Fruit fly (Drosophila melanogaster) whole organism, prepupa: Measurements from ENCODE around the gene p24-1.
A peak's percentile ranks its signal among the peaks of the same experiment; 100 is the strongest.

Source experiments
- CG10631 ChIP-seq: fragments of 200-800 bp; sonication (Bioruptor generic); optimal IDR thresholded peaks from 2 replicates; lab custom pipeline; 2016; ENCODE audit warnings: missing biosample characterization, missing genetic modification characterization
- CG10669 ChIP-seq: fragments of 200-800 bp; sonication (Bioruptor generic); optimal IDR thresholded peaks from 3 replicates; lab custom pipeline; 2018; ENCODE audit warnings: missing biosample characterization, mild to moderate bottlenecking, missing genetic modification characterization, moderate library complexity
- CG11294 ChIP-seq: fragments of 200-800 bp; sonication (Bioruptor generic); IDR thresholded peaks from 2 replicates; pipeline ENCODE4 v1.3.6; 2022; ENCODE audit warnings: missing biosample characterization, missing genetic modification characterization
- CG11762 ChIP-seq: fragments of 200-800 bp; sonication (Bioruptor generic); optimal IDR thresholded peaks from 3 replicates; lab custom pipeline; 2016; ENCODE audit warnings: missing biosample characterization, missing genetic modification characterization; ENCODE audit not compliant: insufficient read depth
- CG11902 ChIP-seq: fragments of 200-800 bp; sonication (Bioruptor generic); optimal IDR thresholded peaks from 3 replicates; lab custom pipeline; 2016; ENCODE audit warnings: missing biosample characterization, missing genetic modification characterization
- CG15336 ChIP-seq: fragments of 200-800 bp; sonication (Bioruptor generic); IDR thresholded peaks from 2 replicates; pipeline ENCODE4 v1.3.6; 2022; ENCODE audit warnings: missing biosample characterization, missing genetic modification characterization
- CG1621 ChIP-seq: fragments of 200-800 bp; sonication (Bioruptor generic); optimal IDR thresholded peaks from 3 replicates; lab custom pipeline; 2018; ENCODE audit warnings: missing biosample characterization, mild to moderate bottlenecking, missing genetic modification characterization
- CG31627 ChIP-seq: fragments of 200-800 bp; sonication (Bioruptor generic); optimal IDR thresholded peaks from 3 replicates; lab custom pipeline; 2016; ENCODE audit warnings: missing biosample characterization, missing genetic modification characterization
- CG32006 ChIP-seq: fragments of 200-800 bp; sonication (Bioruptor generic); optimal IDR thresholded peaks from 3 replicates; lab custom pipeline; 2017; ENCODE audit warnings: missing biosample characterization, mild to moderate bottlenecking, missing genetic modification characterization
- CG3919 ChIP-seq: fragments of 200-800 bp; sonication (Bioruptor generic); optimal IDR thresholded peaks from 3 replicates; lab custom pipeline; 2016; ENCODE audit warnings: missing biosample characterization, missing genetic modification characterization
- CG4318 ChIP-seq: fragments of 200-800 bp; sonication (Bioruptor generic); optimal IDR thresholded peaks from 3 replicates; lab custom pipeline; 2017; ENCODE audit warnings: missing biosample characterization, mild to moderate bottlenecking, missing genetic modification characterization
- CG6163 ChIP-seq: fragments of 200-800 bp; sonication (Bioruptor generic); IDR thresholded peaks from 3 replicates; pipeline ENCODE4 v1.3.6; 2022; ENCODE audit warnings: missing biosample characterization, missing genetic modification characterization
- CG6276 ChIP-seq: fragments of 200-800 bp; sonication (Bioruptor generic); optimal IDR thresholded peaks from 2 replicates; lab custom pipeline; 2017; ENCODE audit warnings: missing biosample characterization, mild to moderate bottlenecking, missing genetic modification characterization
- CG6808 ChIP-seq: fragments of 200-800 bp; sonication (Bioruptor generic); optimal IDR thresholded peaks from 3 replicates; lab custom pipeline; 2017; ENCODE audit warnings: missing biosample characterization, missing genetic modification characterization, mild to moderate bottlenecking, moderate library complexity, missing genetic modification reagents
- CG7368 ChIP-seq: fragments of 200-800 bp; sonication (Bioruptor generic); optimal IDR thresholded peaks from 3 replicates; lab custom pipeline; 2016; ENCODE audit warnings: missing biosample characterization, missing genetic modification characterization
- CG8119 ChIP-seq: fragments of 200-800 bp; sonication (Bioruptor generic); IDR thresholded peaks from 3 replicates; pipeline ENCODE4 v1.3.6; 2022; ENCODE audit warnings: missing biosample characterization, missing genetic modification characterization
- CG8632 ChIP-seq: fragments of 200-800 bp; sonication (Bioruptor generic); optimal IDR thresholded peaks from 3 replicates; lab custom pipeline; 2016; ENCODE audit warnings: missing biosample characterization, missing genetic modification characterization
- Eip75B ChIP-seq: fragments of 200-800 bp; sonication (Bioruptor generic); optimal IDR thresholded peaks from 3 replicates; lab custom pipeline; 2016; ENCODE audit warnings: missing biosample characterization, missing genetic modification characterization
- Eip78C ChIP-seq: fragments of 200-800 bp; sonication (Bioruptor generic); peaks from one replicate; lab custom pipeline; 2016; ENCODE audit warnings: missing biosample characterization, missing genetic modification characterization
- Ets96B ChIP-seq: fragments of 200-800 bp; optimal IDR thresholded peaks from 2 replicates; lab custom pipeline; 2019; ENCODE audit warnings: missing biosample characterization, mild to moderate bottlenecking, missing genetic modification characterization, moderate library complexity
- Hr38 ChIP-seq: sonication (Bioruptor generic); optimal IDR thresholded peaks from 2 replicates; lab custom pipeline; 2016; ENCODE audit warnings: missing biosample characterization, missing genetic modification characterization
- Hr39 ChIP-seq: fragments of 200-800 bp; sonication (Bioruptor generic); optimal IDR thresholded peaks from 2 replicates; lab custom pipeline; 2016; ENCODE audit warnings: missing biosample characterization, missing genetic modification characterization
- Lpt ChIP-seq: fragments of 200-800 bp; sonication (Bioruptor generic); optimal IDR thresholded peaks from 3 replicates; lab custom pipeline; 2016; ENCODE audit warnings: missing biosample characterization, missing genetic modification characterization
- Sox14 ChIP-seq: fragments of 200-800 bp; sonication (Bioruptor generic); optimal IDR thresholded peaks from 3 replicates; lab custom pipeline; 2016; ENCODE audit warnings: missing biosample characterization, missing genetic modification characterization
- Sox15 ChIP-seq: fragments of 200-800 bp; sonication (Bioruptor generic); optimal IDR thresholded peaks from 3 replicates; lab custom pipeline; 2016; ENCODE audit warnings: missing biosample characterization, missing genetic modification characterization
- acj6 ChIP-seq: fragments of 200-800 bp; sonication (Bioruptor generic); optimal IDR thresholded peaks from 3 replicates; lab custom pipeline; 2016; ENCODE audit warnings: missing biosample characterization, missing genetic modification characterization
- dac ChIP-seq: fragments of 200-800 bp; sonication (Bioruptor generic); optimal IDR thresholded peaks from 2 replicates; lab custom pipeline; 2017; ENCODE audit warnings: missing biosample characterization, mild to moderate bottlenecking, missing genetic modification characterization
- dsx ChIP-seq: fragments of 200-800 bp; optimal IDR thresholded peaks from 3 replicates; lab custom pipeline; 2019; ENCODE audit warnings: missing biosample characterization, mild to moderate bottlenecking, missing genetic modification characterization, moderate library complexity; ENCODE audit not compliant: poor library complexity, severe bottlenecking
- eg ChIP-seq: fragments of 200-800 bp; sonication (Bioruptor generic); IDR thresholded peaks from 3 replicates; pipeline ENCODE4 v1.3.6; 2022; ENCODE audit warnings: missing biosample characterization, missing genetic modification characterization
- esn ChIP-seq: fragments of 200-800 bp; sonication (Bioruptor generic); optimal IDR thresholded peaks from 2 replicates; lab custom pipeline; 2016; ENCODE audit warnings: missing biosample characterization, mild to moderate bottlenecking, missing genetic modification characterization, moderate library complexity
- fd85E ChIP-seq: fragments of 200-800 bp; sonication (Bioruptor generic); optimal IDR thresholded peaks from 3 replicates; lab custom pipeline; 2016; ENCODE audit warnings: missing biosample characterization, missing genetic modification characterization
- lz ChIP-seq: fragments of 200-800 bp; sonication (Bioruptor generic); optimal IDR thresholded peaks from 3 replicates; lab custom pipeline; 2016; ENCODE audit warnings: missing biosample characterization, missing genetic modification characterization
- pdm3 ChIP-seq: fragments of 200-800 bp; sonication (Bioruptor generic); optimal IDR thresholded peaks from 3 replicates; lab custom pipeline; 2016; ENCODE audit warnings: missing biosample characterization, missing genetic modification characterization
- spab ChIP-seq: fragments of 200-800 bp; sonication (Bioruptor generic); optimal IDR thresholded peaks from 2 replicates; lab custom pipeline; 2017; ENCODE audit warnings: missing biosample characterization, mild to moderate bottlenecking, missing genetic modification characterization, missing genetic modification reagents
- svp ChIP-seq: fragments of 200-800 bp; sonication (Bioruptor generic); peaks from one replicate; lab custom pipeline; 2016; ENCODE audit warnings: missing biosample characterization, missing genetic modification characterization
- vri ChIP-seq: fragments of 200-800 bp; sonication (Bioruptor generic); optimal IDR thresholded peaks from 3 replicates; lab custom pipeline; 2016; ENCODE audit warnings: missing biosample characterization, mild to moderate bottlenecking, missing genetic modification characterization

Gene p24-1

DNA sequence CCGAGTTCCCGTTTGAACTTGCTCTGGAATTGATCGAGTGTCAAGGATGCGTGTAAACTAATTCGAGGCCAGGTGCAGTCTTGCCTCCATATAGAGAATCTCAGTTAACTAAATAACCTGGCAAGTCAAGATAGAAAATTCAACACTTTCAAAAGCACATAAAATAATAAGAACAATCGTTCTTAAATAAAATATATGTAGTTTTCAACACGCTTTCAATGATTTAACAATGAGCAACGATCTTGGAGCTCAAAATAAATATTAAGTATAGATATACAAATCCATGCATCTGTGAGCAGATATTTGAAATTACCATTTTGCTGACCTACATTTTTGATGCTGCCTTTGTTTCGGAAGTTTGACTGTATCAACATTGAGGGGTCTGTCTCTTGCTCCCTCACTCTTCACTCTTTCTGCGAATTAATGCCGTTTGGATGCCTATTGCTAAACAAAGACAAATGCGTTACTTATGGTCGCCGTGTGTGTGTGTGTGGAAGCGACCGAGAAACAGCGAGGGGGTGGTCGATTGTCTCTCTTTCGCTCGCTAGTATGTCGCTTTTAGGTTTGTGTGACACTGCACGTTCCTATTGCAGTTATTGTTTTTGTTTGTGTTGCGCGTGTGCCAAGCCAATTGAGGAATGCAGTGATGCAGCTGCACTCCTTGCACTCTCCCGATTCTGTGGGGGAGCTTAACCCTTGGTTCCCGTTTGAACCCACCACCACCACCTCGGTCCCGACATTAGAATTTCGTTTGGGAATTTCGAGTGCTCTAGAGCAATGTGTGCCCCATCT, 31.9 kb downstream of the p24-1 start (continued):
- TF ChIP-seq svp (GFP tag; lab: Kevin White, UChicago) (peak; percentile 79), spab (no peak), pdm3 (GFP tag; lab: Kevin White, UChicago) (peak; percentile 78), CG31627 (GFP tag; lab: Kevin White, UChicago) (peak; percentile 49), Hr38 (no peak), dac (GFP tag; lab: Kevin White, UChicago) (peak; percentile 85), CG1621 (no peak), CG4318 (GFP tag; lab: Kevin White, UChicago) (peak; percentile 82), Eip75B (peak; percentile 50), eg (GFP tag; lab: Robert Waterston, UW) (peak; percentile 84)
- TF ChIP-seq, all 60 proteins: peak for 45

DNA sequence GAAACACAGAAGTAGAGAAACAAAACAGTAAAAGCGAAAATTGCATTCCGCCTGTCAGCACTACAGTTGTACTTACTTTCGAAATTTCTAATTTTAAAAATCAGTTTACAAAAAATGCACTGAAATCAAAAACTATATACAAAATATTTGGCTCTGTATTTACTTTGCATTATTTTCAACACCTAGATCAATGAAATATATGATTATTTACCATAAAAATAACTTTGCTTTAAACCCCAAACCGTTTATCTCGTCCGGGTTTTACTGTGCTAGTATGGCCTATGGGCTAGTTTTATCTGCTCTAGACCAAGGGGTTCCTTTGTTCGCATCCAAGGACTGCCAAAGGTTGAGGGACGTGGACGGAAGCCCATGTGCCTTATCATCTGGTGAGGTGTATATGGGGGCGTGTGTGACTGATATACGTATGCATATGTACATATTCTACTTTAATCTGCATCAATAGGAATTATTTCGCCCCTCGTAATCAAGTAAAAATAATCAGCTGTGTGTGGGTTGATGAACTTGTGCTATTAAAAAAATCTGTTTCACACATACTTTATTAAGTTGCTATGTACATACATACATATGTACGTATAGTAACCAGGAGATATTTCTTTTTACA, 33.0 kb downstream of the p24-1 start:
- peak; percentile 68 for TF ChIP-seq Eip78C
- no peak for TF ChIP-seq Hr39 (GFP tag; lab: Kevin White, UChicago)
- no peak for TF ChIP-seq CG6808 (GFP tag; lab: Kevin White, UChicago)
- TF ChIP-seq CG10669 (GFP tag; lab: Kevin White, UChicago): no peak
- TF ChIP-seq CG6163 (GFP tag; lab: Robert Waterston, UW): peak; percentile 38; the same call in 1 of the 3 replicates
- no peak for TF ChIP-seq CG31627 (GFP tag; lab: Kevin White, UChicago)
- no peak; the same call in 1 of the 2 replicates for TF ChIP-seq CG15336
- TF ChIP-seq CG8119 (GFP tag; lab: Robert Waterston, UW): peak; percentile 41; the same call in 1 of the 3 replicates
- no peak for TF ChIP-seq lz (GFP tag; lab: Kevin White, UChicago)
- no peak for TF ChIP-seq CG6276
- peak; percentile 1 for TF ChIP-seq CG3919 (GFP tag; lab: Kevin White, UChicago)
- peak; percentile 42; the same call in 1 of the 3 replicates for TF ChIP-seq eg (GFP tag; lab: Robert Waterston, UW)
- no peak for TF ChIP-seq CG1621
- TF ChIP-seq CG11294 (GFP tag; lab: Robert Waterston, UW): 0 out of 2 replicates have a peak, but pooled peaks have one; percentile 41
- TF ChIP-seq CG32006 (GFP tag; lab: Kevin White, UChicago): peak; percentile 43
- no peak for TF ChIP-seq CG8632 (GFP tag; lab: Kevin White, UChicago)
- TF ChIP-seq CG10631 (GFP tag; lab: Kevin White, UChicago): peak; percentile 18
- peak; percentile 84 for TF ChIP-seq Sox14 (GFP tag; lab: Kevin White, UChicago)
- peak; percentile 22 for TF ChIP-seq vri (GFP tag; lab: Kevin White, UChicago)
- TF ChIP-seq CG11762: no peak
- TF ChIP-seq Sox15 (GFP tag; lab: Kevin White, UChicago): no peak
- peak; percentile 31 for TF ChIP-seq Eip75B
- peak; percentile 0 for TF ChIP-seq pdm3 (GFP tag; lab: Kevin White, UChicago)
- peak; percentile 90 for TF ChIP-seq svp (GFP tag; lab: Kevin White, UChicago)
- TF ChIP-seq acj6 (GFP tag; lab: Kevin White, UChicago): peak; percentile 15

DNA sequence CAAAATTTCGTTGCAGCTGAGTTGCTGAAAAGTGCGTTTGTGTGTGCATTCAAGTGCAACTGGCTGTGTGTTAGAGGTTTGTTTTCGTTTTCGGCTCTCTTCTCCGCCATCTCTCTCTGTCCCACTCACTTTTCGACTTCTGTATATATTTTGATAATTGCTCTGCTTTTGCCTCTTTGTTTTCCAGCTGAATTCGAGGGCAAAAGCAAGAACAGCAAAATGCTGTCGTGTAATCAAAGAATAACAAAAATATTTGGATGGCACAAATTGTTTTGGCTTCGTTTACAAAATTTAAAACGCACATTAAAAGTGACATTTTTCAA, 33.6 kb downstream of the p24-1 start:
- no peak for TF ChIP-seq CG7368 (GFP tag; lab: Kevin White, UChicago)
- TF ChIP-seq Ets96B (tag; lab: Kevin White, UChicago): no peak
- no peak for TF ChIP-seq svp (GFP tag; lab: Kevin White, UChicago)
- no peak for TF ChIP-seq pdm3 (GFP tag; lab: Kevin White, UChicago)
- no peak for TF ChIP-seq CG3919 (GFP tag; lab: Kevin White, UChicago)
- no peak for TF ChIP-seq Lpt (GFP tag; lab: Kevin White, UChicago)
- no peak for TF ChIP-seq CG11902 (GFP tag; lab: Kevin White, UChicago)
- TF ChIP-seq esn (GFP tag; lab: Kevin White, UChicago): no peak
- no peak for TF ChIP-seq CG1621
- no peak for TF ChIP-seq dsx (GFP tag; lab: Kevin White, UChicago)
- TF ChIP-seq fd85E: no peak
- TF ChIP-seq, all 60 proteins: peak for 0
